Worm (Caenorhabditis elegans) whole organism, mixed stage, embryonic: Measurements from ENCODE around the gene ztf-29.

ENCODE experiments used
- blmp-1 ChIP-seq: fragments of 150-350 bp; optimal IDR thresholded peaks from 2 replicates; lab custom pipeline; 2014; ENCODE audit warnings: missing biosample characterization, missing genetic modification characterization
- ceh-39 ChIP-seq: fragments of 150-350 bp; optimal IDR thresholded peaks from 2 replicates; lab custom pipeline; 2014; ENCODE audit warnings: missing biosample characterization, missing genetic modification characterization
- cnd-1 ChIP-seq: fragments of 200-800 bp; sonication (Bioruptor generic); optimal IDR thresholded peaks from 2 replicates; lab custom pipeline; 2018; ENCODE audit warnings: mild to moderate bottlenecking, missing genetic modification characterization, missing compliant biosample characterization
- ham-2 ChIP-seq: fragments of 200-800 bp; sonication (Bioruptor generic); optimal IDR thresholded peaks from 2 replicates; lab custom pipeline; 2018; ENCODE audit warnings: mild to moderate bottlenecking, missing genetic modification characterization, missing compliant biosample characterization
- lin-32 ChIP-seq: fragments of 200-800 bp; sonication (Bioruptor generic); optimal IDR thresholded peaks from 2 replicates; lab custom pipeline; 2018; ENCODE audit warnings: mild to moderate bottlenecking, missing genetic modification characterization, missing compliant biosample characterization
- mab-5 ChIP-seq: fragments of 150-350 bp; optimal IDR thresholded peaks from 2 replicates; lab custom pipeline; 2014; ENCODE audit warnings: missing biosample characterization, missing genetic modification characterization
- nhr-12 ChIP-seq: fragments of 150-350 bp; optimal IDR thresholded peaks from 2 replicates; lab custom pipeline; 2014; ENCODE audit warnings: missing biosample characterization, missing genetic modification characterization
- nhr-76 ChIP-seq: sonication (generic microtip); optimal IDR thresholded peaks from 2 replicates; lab custom pipeline; 2017; ENCODE audit warnings: missing biosample characterization, missing genetic modification characterization
- snpc-4 ChIP-seq: fragments of 150-350 bp; optimal IDR thresholded peaks from 2 replicates; lab custom pipeline; 2014; ENCODE audit warnings: missing biosample characterization, missing genetic modification characterization
- unc-62 ChIP-seq: fragments of 150-350 bp; optimal IDR thresholded peaks from 2 replicates; lab custom pipeline; 2014; ENCODE audit warnings: missing biosample characterization, missing genetic modification reagents, missing genetic modification characterization
- zip-8 ChIP-seq: fragments of 150-350 bp; optimal IDR thresholded peaks from 2 replicates; lab custom pipeline; 2014; ENCODE audit warnings: missing biosample characterization, missing genetic modification characterization

DNA sequence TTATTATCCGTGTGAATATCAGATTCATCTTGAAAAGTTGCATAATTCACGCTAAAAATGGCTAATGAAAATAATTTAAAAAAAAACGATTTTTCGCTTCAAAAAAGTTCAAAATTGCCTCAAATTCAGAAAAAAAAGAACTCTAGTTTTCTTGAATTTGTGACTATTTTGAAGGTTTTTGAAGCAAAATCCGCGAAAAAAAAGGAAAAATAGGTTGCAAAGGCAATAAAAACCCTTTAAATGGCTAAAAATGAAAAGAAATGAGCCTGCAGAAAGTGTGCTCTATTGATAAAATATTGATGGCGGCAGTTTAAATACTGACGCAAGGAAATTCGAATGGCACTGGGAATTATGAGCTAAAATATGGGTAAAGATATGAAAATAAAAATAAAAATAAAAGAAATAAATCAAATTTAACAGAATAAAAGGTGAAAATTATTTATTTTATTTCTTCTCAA, 19.5 kb downstream of the ztf-29 start, which contains the start of gene Y66D12A.7:
- TF ChIP-seq blmp-1 (tag; lab: Kevin White, UChicago) (no peak), cnd-1 (tag; lab: Kevin White, UChicago) (no peak), mab-5 (no peak), lin-32 (GFP tag; lab: Kevin White, UChicago) (no peak), snpc-4 (no peak), nhr-76 (no peak), ham-2 (no peak), unc-62 (GFP tag; lab: Kevin White, UChicago) (no peak), zip-8 (tag; lab: Kevin White, UChicago) (no peak), nhr-12 (tag; lab: Kevin White, UChicago) (no peak), ceh-39 (no peak)
